Worm (Caenorhabditis elegans) whole organism, young adult: Measurements from ENCODE around the gene T23F11.11.
A peak's percentile ranks its signal among the peaks of the same experiment; 100 is the strongest.

Experiments used
- F10E7.11 ChIP-seq: sonication (generic microtip); optimal IDR thresholded peaks from 2 replicates; lab custom pipeline; 2017; ENCODE audit warnings: mild to moderate bottlenecking, missing genetic modification characterization, moderate library complexity, missing compliant biosample characterization
- F55B11.4 ChIP-seq: sonication (generic microtip); optimal IDR thresholded peaks from 2 replicates; lab custom pipeline; 2016; ENCODE audit warnings: missing compliant biosample characterization, missing genetic modification characterization, borderline replicate concordance; ENCODE audit not compliant: insufficient read depth
- F57A8.1 ChIP-seq: fragments of 200-800 bp; sonication (Bioruptor generic); optimal IDR thresholded peaks from 2 replicates; lab custom pipeline; 2018; ENCODE audit warnings: mild to moderate bottlenecking, missing genetic modification characterization, moderate library complexity, missing compliant biosample characterization
- Y56A3A.18 ChIP-seq: fragments of 200-800 bp; sonication (Bioruptor generic); IDR thresholded peaks from 2 replicates; pipeline ENCODE4 v1.3.6; 2022; ENCODE audit warnings: missing genetic modification reagents, missing genetic modification characterization, missing compliant biosample characterization
- atf-7 ChIP-seq: sonication (generic microtip); optimal IDR thresholded peaks from 2 replicates; lab custom pipeline; 2017; ENCODE audit warnings: mild to moderate bottlenecking, missing genetic modification characterization, missing compliant biosample characterization
- attf-6 ChIP-seq: fragments of 200-800 bp; sonication (Bioruptor generic); IDR thresholded peaks from 2 replicates; pipeline ENCODE4 v1.3.6; 2022; ENCODE audit warnings: missing genetic modification reagents, missing genetic modification characterization, missing compliant biosample characterization
- cebp-2 ChIP-seq: fragments of 200-800 bp; sonication (Bioruptor generic); IDR thresholded peaks from 2 replicates; pipeline ENCODE4 v1.3.6; 2022; ENCODE audit warnings: missing genetic modification characterization, missing compliant biosample characterization
- chd-7 ChIP-seq: sonication (generic microtip); optimal IDR thresholded peaks from 2 replicates; lab custom pipeline; 2016; ENCODE audit warnings: mild to moderate bottlenecking, missing genetic modification characterization, moderate library complexity, missing compliant biosample characterization
- dox-1 ChIP-seq: fragments of 200-800 bp; sonication (Bioruptor generic); IDR thresholded peaks from 2 replicates; pipeline ENCODE4 v1.3.6; 2022; ENCODE audit warnings: missing genetic modification reagents, missing genetic modification characterization, missing compliant biosample characterization
- egrh-3 ChIP-seq: fragments of 200-800 bp; sonication (Bioruptor generic); IDR thresholded peaks from 2 replicates; pipeline ENCODE4 v1.3.6; 2022; ENCODE audit warnings: missing genetic modification reagents, missing genetic modification characterization, missing compliant biosample characterization
- hmg-1.2 ChIP-seq: fragments of 200-800 bp; sonication (Bioruptor generic); IDR thresholded peaks from 2 replicates; pipeline ENCODE4 v1.3.6; 2022; ENCODE audit warnings: missing genetic modification reagents, missing genetic modification characterization, missing compliant biosample characterization
- lin-35 ChIP-seq, 3 experiments: fragments of 150-350 bp in 2 of 3; sonication (generic microtip) in 1 of 3; optimal IDR thresholded peaks; 2 replicates each; lab custom pipeline; 2014 to 2018; ENCODE audit warnings: missing biosample characterization in 3 of 3, missing genetic modification characterization in 3 of 3, missing genetic modification reagents in 3 of 3
- lin-40 ChIP-seq: sonication (generic microtip); optimal IDR thresholded peaks from 2 replicates; lab custom pipeline; 2016; ENCODE audit warnings: missing genetic modification characterization, mild to moderate bottlenecking, missing compliant biosample characterization, missing genotype, missing genetic modification reagents
- lin-54 ChIP-seq: fragments of 200-800 bp; sonication (Bioruptor generic); optimal IDR thresholded peaks from 2 replicates; lab custom pipeline; 2018; ENCODE audit warnings: mild to moderate bottlenecking, missing genetic modification characterization, missing compliant biosample characterization
- lir-1 ChIP-seq: fragments of 200-800 bp; sonication (Bioruptor generic); conservative IDR thresholded peaks from 2 replicates; pipeline ENCODE4 v1.3.6; 2022; ENCODE audit warnings: missing genetic modification reagents, missing genetic modification characterization, missing compliant biosample characterization
- lsl-1 ChIP-seq: fragments of 200-800 bp; sonication (Bioruptor generic); optimal IDR thresholded peaks from 2 replicates; lab custom pipeline; 2018; ENCODE audit warnings: mild to moderate bottlenecking, missing genetic modification characterization, moderate library complexity, missing compliant biosample characterization
- madf-8 ChIP-seq: fragments of 200-800 bp; sonication (Bioruptor generic); conservative IDR thresholded peaks from 2 replicates; pipeline ENCODE4 v1.3.6; 2022; ENCODE audit warnings: missing genetic modification reagents, missing genetic modification characterization, missing compliant biosample characterization
- nfya-1 ChIP-seq: sonication (generic microtip); optimal IDR thresholded peaks from 2 replicates; lab custom pipeline; 2017; ENCODE audit warnings: antibody characterized with exemption, missing compliant biosample characterization, missing genetic modification characterization, borderline replicate concordance; ENCODE audit not compliant: insufficient read depth
- nfyb-1 ChIP-seq: fragments of 200-800 bp; sonication (Bioruptor generic); IDR thresholded peaks from 2 replicates; pipeline ENCODE4 v1.3.6; 2022; ENCODE audit warnings: missing genetic modification reagents, missing genetic modification characterization, missing compliant biosample characterization
- snpc-1.1 ChIP-seq: sonication (generic microtip); optimal IDR thresholded peaks from 2 replicates; lab custom pipeline; 2017; ENCODE audit warnings: missing genetic modification characterization, mild to moderate bottlenecking, missing compliant biosample characterization, antibody characterized with exemption, moderate library complexity, missing genotype, missing genetic modification reagents; ENCODE audit not compliant: insufficient read depth
- tlf-1 ChIP-seq: fragments of 200-800 bp; sonication (Bioruptor generic); optimal IDR thresholded peaks from 2 replicates; lab custom pipeline; 2018; ENCODE audit warnings: mild to moderate bottlenecking, missing genetic modification characterization, missing compliant biosample characterization
- ztf-18 ChIP-seq: sonication (generic microtip); optimal IDR thresholded peaks from 2 replicates; lab custom pipeline; 2016; ENCODE audit warnings: missing genotype, mild to moderate bottlenecking, missing genetic modification characterization, missing compliant biosample characterization
- ztf-3 ChIP-seq: fragments of 200-800 bp; sonication (Bioruptor generic); optimal IDR thresholded peaks from 2 replicates; lab custom pipeline; 2018; ENCODE audit warnings: mild to moderate bottlenecking, missing genetic modification characterization, missing compliant biosample characterization
- ztf-6 ChIP-seq: fragments of 200-800 bp; sonication (Bioruptor generic); IDR thresholded peaks from 2 replicates; pipeline ENCODE4 v1.3.6; 2022; ENCODE audit warnings: missing genetic modification reagents, missing genetic modification characterization, missing compliant biosample characterization

The T23F11.11 gene

ce11 chrIII:4628165-4628564 lies 43.2 kb downstream of the T23F11.11 start, which contains the start of gene clec-151:
TSS of gene clec-151 (plus strand) at chrIII:4628465.
- TF ChIP-seq Y56A3A.18 (GFP tag; lab: Robert Waterston, UW) = no peak
- no peak for TF ChIP-seq snpc-1.1 (tag; lab: Kevin White, UChicago)
- no peak for TF ChIP-seq tlf-1 (GFP tag; lab: Kevin White, UChicago)
- no peak for TF ChIP-seq ztf-6 (GFP tag; lab: Robert Waterston, UW)
- TF ChIP-seq dox-1 (GFP tag; lab: Robert Waterston, UW) = no peak
- TF ChIP-seq nfya-1 = no peak

ce11 chrIII:4626148-4626922 lies 45.1 kb downstream of the T23F11.11 start:
- TF ChIP-seq chd-7 (tag; lab: Kevin White, UChicago) (peak; percentile 38), lir-1 (GFP tag; lab: Robert Waterston, UW) (peak; percentile 76), lin-40 (tag; lab: Kevin White, UChicago) (no peak), lsl-1 (peak; percentile 29), ztf-3 (GFP tag; lab: Kevin White, UChicago) (peak; percentile 50), dox-1 (GFP tag; lab: Robert Waterston, UW) (peak; percentile 49; the same call in 1 of the 2 replicates), F55B11.4 (no peak), ztf-18 (tag; lab: Kevin White, UChicago) (peak; percentile 2), hmg-1.2 (0 out of 2 replicates have a peak, but pooled peaks have one; percentile 3), F57A8.1 (GFP tag; lab: Kevin White, UChicago) (peak; percentile 25), egrh-3 (GFP tag; lab: Robert Waterston, UW) (peak; percentile 82), cebp-2 (GFP tag; lab: Robert Waterston, UW) (no peak)

ce11 chrIII:4622375-4623130 lies 48.8 kb downstream of the T23F11.11 start, which contains the start of gene lron-5:
TSS of gene lron-5 (plus strand) at chrIII:4623029.
- TF ChIP-seq attf-6 (GFP tag; lab: Robert Waterston, UW) (no peak), lin-35 (GFP tag; optimal IDR thresholded peaks at IDR 0.05; lab: Kevin White, UChicago) (no peak), madf-8 (GFP tag; lab: Robert Waterston, UW) (no peak), nfyb-1 (no peak), lin-54 (no peak), atf-7 (tag; lab: Kevin White, UChicago) (no peak), F10E7.11 (no peak)
